Worm (Caenorhabditis elegans) whole organism, L2 larva: ENCODE results near the gene fbxa-164.

ENCODE experiments used
- C34F6.9 ChIP-seq: fragments of 150-350 bp; optimal IDR thresholded peaks from 2 replicates; lab custom pipeline; 2014; ENCODE audit warnings: missing biosample characterization, missing genetic modification characterization
- egl-27 ChIP-seq: sonication (generic microtip); optimal IDR thresholded peaks from 3 replicates; lab custom pipeline; 2017; ENCODE audit warnings: missing biosample characterization, missing genetic modification reagents, missing genetic modification characterization
- elt-3 ChIP-seq: sonication (generic microtip); optimal IDR thresholded peaks from 2 replicates; lab custom pipeline; 2017; ENCODE audit warnings: missing biosample characterization, missing genetic modification characterization
- mab-5 ChIP-seq: fragments of 150-350 bp; optimal IDR thresholded peaks from 2 replicates; lab custom pipeline; 2014; ENCODE audit warnings: missing biosample characterization, missing genetic modification characterization
- nhr-10 ChIP-seq: sonication (generic microtip); optimal IDR thresholded peaks from 2 replicates; lab custom pipeline; 2017; ENCODE audit warnings: missing biosample characterization, missing genetic modification characterization
- nhr-23 ChIP-seq: fragments of 150-350 bp; optimal IDR thresholded peaks from 2 replicates; lab custom pipeline; 2014; ENCODE audit warnings: missing biosample characterization, missing genetic modification reagents, missing genetic modification characterization
- sem-4 ChIP-seq: fragments of 150-350 bp; optimal IDR thresholded peaks from 2 replicates; lab custom pipeline; 2014; ENCODE audit warnings: missing biosample characterization, missing genetic modification reagents, missing genetic modification characterization
- unc-62 ChIP-seq: fragments of 150-350 bp; optimal IDR thresholded peaks from 2 replicates; lab custom pipeline; 2014; ENCODE audit warnings: missing biosample characterization, missing genetic modification reagents, missing genetic modification characterization

Gene fbxa-164

DNA sequence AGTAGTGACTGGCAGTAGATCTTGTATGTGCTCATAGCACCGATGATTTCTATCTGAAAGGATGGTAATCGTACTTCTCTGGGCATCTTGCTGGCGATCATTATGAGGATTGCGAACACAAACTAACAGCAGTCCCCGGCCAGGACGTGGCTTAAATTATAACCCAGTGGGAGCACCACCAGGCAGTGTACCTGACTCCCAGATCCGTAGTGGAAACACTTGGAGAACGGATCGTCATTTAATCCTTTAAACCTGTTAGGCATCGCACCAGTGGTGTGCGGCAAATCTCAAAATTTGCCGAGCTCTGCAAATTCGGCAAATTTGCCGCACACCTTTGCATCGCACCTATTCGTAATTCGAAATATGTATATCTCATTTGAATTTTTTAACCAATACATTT is 46.2 kb downstream of the fbxa-164 start, which contains the start of gene K05F6.8:
Gene K05F6.8 (minus strand): TSS at position 101 of the 400 bp plus-strand sequence.
- TF ChIP-seq nhr-10 (tag; lab: Kevin White, UChicago) (no peak), unc-62 (GFP tag; lab: Kevin White, UChicago) (no peak), elt-3 (no peak), C34F6.9 (tag; lab: Kevin White, UChicago) (no peak), sem-4 (no peak), egl-27 (no peak), mab-5 (no peak), nhr-23 (tag; lab: Kevin White, UChicago) (no peak)
